Fruit fly (Drosophila melanogaster): ENCODE results near the gene CG17219.

The CG17219 gene

DNA sequence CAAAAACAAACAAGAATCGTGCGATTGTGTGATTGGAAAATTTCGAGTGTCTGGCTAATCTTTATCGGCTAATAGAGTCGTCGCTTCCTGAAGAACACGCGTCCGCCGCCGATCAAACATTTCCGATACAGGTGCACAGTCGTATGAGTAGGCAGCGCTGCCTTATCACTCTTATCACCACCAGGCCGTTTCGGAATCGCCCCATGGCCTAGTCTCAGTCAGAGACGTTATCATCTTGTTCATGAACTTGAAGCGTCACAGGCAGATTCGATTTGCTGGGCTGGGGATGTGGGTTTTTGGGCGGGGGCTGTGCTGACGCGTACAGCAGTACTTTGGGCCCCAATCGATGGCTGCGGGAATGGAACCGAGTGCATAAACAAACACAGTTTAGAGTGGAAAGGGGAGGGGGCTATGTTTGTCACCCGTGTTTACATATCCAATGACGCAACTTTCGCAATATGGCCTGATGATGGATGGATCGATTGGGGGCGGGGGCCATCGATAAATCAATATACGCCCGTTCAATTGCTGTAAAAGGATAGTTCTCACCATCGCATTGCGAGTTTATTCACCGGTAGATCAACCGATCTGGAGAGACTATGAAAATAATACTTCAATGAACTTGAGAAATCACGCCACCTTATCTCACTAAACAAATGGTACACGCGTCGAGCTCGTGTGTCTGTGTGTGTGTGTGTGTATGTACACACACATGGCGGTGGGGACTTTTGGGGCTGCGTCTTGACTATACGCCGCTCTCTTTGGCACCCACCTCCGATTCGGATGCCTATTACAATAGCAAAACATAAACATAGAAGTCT lies 29.1 kb downstream of the CG17219 start:
- no peak for TF ChIP-seq sage (GFP tag; optimal IDR thresholded peaks at IDR 0.05)
- TF ChIP-seq Abd-B (GFP tag; optimal IDR thresholded peaks at IDR 0.05) = no peak
- no peak for TF ChIP-seq Dfd (GFP tag; optimal IDR thresholded peaks at IDR 0.05)
- no peak for TF ChIP-seq woc (GFP tag; optimal IDR thresholded peaks at IDR 0.05)
- no peak for TF ChIP-seq brk (GFP tag; optimal IDR thresholded peaks at IDR 0.05)
- TF ChIP-seq rgr (GFP tag; optimal IDR thresholded peaks at IDR 0.05) = peak; percentile 11
- no peak for TF ChIP-seq Jra (GFP tag; optimal IDR thresholded peaks at IDR 0.05)
- TF ChIP-seq h (GFP tag; optimal IDR thresholded peaks at IDR 0.05) = peak; percentile 93
- peak; percentile 14 for TF ChIP-seq OdsH (GFP tag; optimal IDR thresholded peaks at IDR 0.05)
- no peak for TF ChIP-seq psq (GFP tag; optimal IDR thresholded peaks at IDR 0.05)
- TF ChIP-seq Myc (optimal IDR thresholded peaks at IDR 0.05) = no peak
- no peak for TF ChIP-seq Hnf4 (GFP tag; optimal IDR thresholded peaks at IDR 0.05)
- no peak for TF ChIP-seq Sp1 (GFP tag; optimal IDR thresholded peaks at IDR 0.05)
- no peak for TF ChIP-seq dl (GFP tag; optimal IDR thresholded peaks at IDR 0.05; ENCODE audit: insufficient read depth in 1 of 2, partially characterized antibody in 2 of 2)
- no peak for TF ChIP-seq Rel (GFP tag; optimal IDR thresholded peaks at IDR 0.05)
- peak; percentile 70 for TF ChIP-seq Rel (tag; optimal IDR thresholded peaks at IDR 0.05)
- peak; percentile 22 for TF ChIP-seq fru (GFP tag; optimal IDR thresholded peaks at IDR 0.05)
- TF ChIP-seq pan (optimal IDR thresholded peaks at IDR 0.05) = no peak
- no peak for TF ChIP-seq N (GFP tag; optimal IDR thresholded peaks at IDR 0.05)
- TF ChIP-seq Hr83 (GFP tag; optimal IDR thresholded peaks at IDR 0.05; ENCODE audit: poor library complexity, severe bottlenecking) = peak; percentile 52
- no peak for TF ChIP-seq CG9705 (GFP tag; optimal IDR thresholded peaks at IDR 0.05)

DNA sequence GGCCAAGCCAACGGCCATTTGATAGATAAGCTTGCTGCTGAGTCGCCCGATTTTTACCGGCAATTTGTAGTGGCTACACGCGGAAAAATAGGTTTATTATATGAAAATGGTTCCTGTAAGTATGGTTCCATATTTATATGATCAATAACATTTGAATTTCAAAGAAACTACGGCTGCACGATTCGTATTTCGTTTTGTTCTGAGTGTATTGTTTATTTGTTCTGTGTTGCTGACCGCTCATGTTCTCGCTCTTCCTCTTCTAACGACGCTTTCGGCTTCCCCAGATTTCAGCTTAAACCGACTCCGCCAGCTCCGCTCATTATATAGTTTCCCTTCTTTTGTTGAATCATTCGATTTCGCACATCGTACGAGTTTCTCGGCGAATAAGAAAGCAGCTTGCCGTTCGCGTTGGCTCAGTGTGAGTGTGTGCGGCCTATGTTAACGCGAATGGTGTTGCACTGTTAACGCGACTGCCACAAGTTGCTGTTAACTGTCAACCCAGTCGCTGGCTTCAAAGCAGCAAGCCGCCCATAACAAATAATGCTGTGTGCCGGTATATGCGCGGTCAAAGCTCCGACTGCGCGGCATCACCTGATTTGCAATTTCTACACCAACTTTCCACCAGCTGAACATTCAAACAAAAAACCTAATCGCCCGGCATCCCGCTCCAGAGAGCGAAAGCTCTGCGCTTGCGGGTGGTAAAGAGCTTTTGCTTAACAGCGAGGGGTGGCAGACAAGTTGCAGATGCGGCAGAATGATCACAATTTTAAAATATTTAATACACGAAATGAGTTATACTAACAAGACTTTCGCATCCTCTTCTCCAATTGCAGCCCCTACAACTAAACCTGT lies 29.9 kb downstream of the CG17219 start:
- TF ChIP-seq jim (GFP tag; optimal IDR thresholded peaks at IDR 0.05) (no peak), foxo (GFP tag; optimal IDR thresholded peaks at IDR 0.05) (peak in 1 of 2 experiments; percentile 51), HLH106 (tag; optimal IDR thresholded peaks at IDR 0.05) (peak; percentile 4), woc (GFP tag; optimal IDR thresholded peaks at IDR 0.05) (peak; percentile 10), dmrt93B (GFP tag; optimal IDR thresholded peaks at IDR 0.05) (no peak), Rel (GFP tag; optimal IDR thresholded peaks at IDR 0.05) (no peak), Rel (tag; optimal IDR thresholded peaks at IDR 0.05) (no peak), h (GFP tag; optimal IDR thresholded peaks at IDR 0.05) (peak; percentile 38), OdsH (GFP tag; optimal IDR thresholded peaks at IDR 0.05) (peak; percentile 21), ey (GFP tag; optimal IDR thresholded peaks at IDR 0.05) (peak; percentile 38), br (GFP tag; optimal IDR thresholded peaks at IDR 0.05) (peak; percentile 19), usp (GFP tag; optimal IDR thresholded peaks at IDR 0.05) (no peak), psq (GFP tag; optimal IDR thresholded peaks at IDR 0.05) (peak; percentile 11), rgr (GFP tag; optimal IDR thresholded peaks at IDR 0.05) (peak; percentile 18), Hnf4 (GFP tag; optimal IDR thresholded peaks at IDR 0.05) (no peak)

DNA sequence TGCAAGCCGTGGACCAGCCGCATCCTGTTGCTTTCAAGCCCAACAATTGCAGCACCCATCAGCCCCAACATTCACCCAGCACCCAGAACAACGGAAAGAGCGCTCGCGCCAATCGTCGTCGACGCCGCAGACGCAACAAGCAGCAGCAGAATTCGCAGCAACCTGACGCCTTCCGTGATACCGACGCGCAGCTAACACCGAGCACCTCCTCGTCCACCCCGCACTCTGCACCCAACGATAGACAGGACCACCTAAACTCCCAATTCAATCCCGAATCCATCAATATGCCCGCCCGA lies 30.5 kb downstream of the CG17219 start:
- no peak for TF ChIP-seq OdsH (GFP tag; optimal IDR thresholded peaks at IDR 0.05)
- TF ChIP-seq psq (GFP tag; optimal IDR thresholded peaks at IDR 0.05) = no peak
- TF ChIP-seq Dfd (GFP tag; optimal IDR thresholded peaks at IDR 0.05) = no peak
- TF ChIP-seq N (GFP tag; optimal IDR thresholded peaks at IDR 0.05) = no peak
- no peak for TF ChIP-seq brk (GFP tag; optimal IDR thresholded peaks at IDR 0.05)
- TF ChIP-seq Sp1 (GFP tag; optimal IDR thresholded peaks at IDR 0.05) = no peak
- TF ChIP-seq br (GFP tag; optimal IDR thresholded peaks at IDR 0.05) = no peak
- TF ChIP-seq h (GFP tag; optimal IDR thresholded peaks at IDR 0.05) = no peak

DNA sequence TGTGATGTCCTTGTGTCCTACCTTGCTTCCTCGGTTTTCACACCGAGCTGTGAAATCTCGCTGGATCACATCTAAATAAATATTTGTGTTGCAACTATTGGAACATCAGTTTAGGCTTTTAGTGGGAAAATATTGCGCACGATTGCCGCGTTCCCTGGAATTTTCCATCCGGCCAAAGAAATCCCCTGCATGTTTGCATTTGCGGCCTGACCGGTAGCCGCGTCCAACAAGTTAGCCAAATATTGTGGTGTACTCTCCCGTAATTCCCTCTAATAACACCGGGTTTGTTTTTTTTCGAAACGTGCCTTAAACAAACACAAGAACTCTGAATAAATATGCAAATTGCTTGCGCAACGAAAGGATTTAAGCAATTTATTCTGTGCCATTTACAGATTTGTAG lies 49.7 kb downstream of the CG17219 start:
- TF ChIP-seq fru (GFP tag; optimal IDR thresholded peaks at IDR 0.05) = no peak

Data from whole organism, wandering third instar larva.